Fruit fly (Drosophila melanogaster): ENCODE measurements around the gene CG5885.
A peak's percentile ranks its signal among the peaks of the same experiment; 100 is the strongest.

CG5885 gene

DNA sequence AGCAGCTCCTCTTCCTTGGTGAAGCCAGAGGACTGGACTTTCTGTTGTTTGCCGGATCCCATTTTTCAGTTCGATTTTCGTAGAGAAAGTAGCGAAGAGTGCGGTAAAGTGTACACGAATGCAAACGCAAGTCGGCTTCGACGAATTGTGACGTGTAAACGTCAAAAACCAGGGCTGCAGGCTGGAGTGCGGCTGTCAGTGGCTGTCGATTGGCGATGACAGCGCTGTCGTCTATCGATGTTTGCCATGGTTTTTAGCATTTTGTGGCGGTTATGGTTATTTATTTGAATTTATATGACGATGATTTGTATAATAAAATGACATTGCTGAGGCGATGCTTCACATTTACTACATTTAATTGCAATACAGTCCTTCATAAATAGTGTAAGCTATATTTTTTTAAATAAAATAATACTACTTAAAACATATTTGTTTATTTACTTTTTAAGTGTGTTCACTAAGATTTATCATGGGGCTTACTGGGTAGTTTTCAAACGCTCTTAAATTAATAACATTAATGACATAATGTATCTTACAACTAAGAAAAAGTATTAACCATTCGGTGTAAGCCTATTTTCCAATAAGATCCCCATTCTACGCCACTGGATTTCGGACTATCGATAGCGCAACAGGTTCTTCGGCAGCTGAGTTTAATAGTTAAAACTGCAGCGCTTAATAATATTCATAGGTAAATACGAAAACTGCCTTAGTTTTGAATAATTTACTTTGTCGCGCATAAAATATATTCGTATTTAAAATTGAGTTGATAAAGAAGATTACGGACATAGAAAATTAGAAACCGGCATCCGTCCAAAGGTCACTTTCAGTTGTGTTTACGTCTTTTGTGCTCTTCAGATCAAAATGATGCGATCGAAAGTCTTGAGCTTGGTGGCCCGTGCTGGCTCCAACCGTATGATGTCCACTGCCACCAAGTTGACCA, at the start of gene CG5885, which contains the start of gene CG4598:
CG5885 (minus strand) TSS at position 311 of the 940 bp plus-strand sequence.
CG4598 (plus strand) TSS at position 599 of the 940 bp plus-strand sequence.
- TF ChIP-seq Blimp-1 (GFP tag; optimal IDR thresholded peaks at IDR 0.05) (peak; percentile 50), CG3919 (GFP tag; optimal IDR thresholded peaks at IDR 0.05) (peak; percentile 76), CG8119 (GFP tag; IDR thresholded peaks at IDR 0.05) (peak; percentile 73), dac (GFP tag; optimal IDR thresholded peaks at IDR 0.05) (peak; percentile 33), CG6792 (GFP tag; optimal IDR thresholded peaks at IDR 0.05) (peak; percentile 73), OdsH (GFP tag; optimal IDR thresholded peaks at IDR 0.05) (peak; percentile 79), Eip75B (GFP tag; optimal IDR thresholded peaks at IDR 0.05) (peak; percentile 75), ss (GFP tag; optimal IDR thresholded peaks at IDR 0.05) (peak; percentile 83 to 86), CG6854 (GFP tag; optimal IDR thresholded peaks at IDR 0.05) (peak; percentile 7), Hr4 (GFP tag; optimal IDR thresholded peaks at IDR 0.05) (peak; percentile 89), CG7368 (GFP tag; optimal IDR thresholded peaks at IDR 0.05) (peak; percentile 50), achi (GFP tag; optimal IDR thresholded peaks at IDR 0.05) (peak; percentile 100), CG6163 (GFP tag; IDR thresholded peaks at IDR 0.05) (peak; percentile 76), Sox102F (GFP tag; optimal IDR thresholded peaks at IDR 0.05) (peak; percentile 71), CG11294 (GFP tag; IDR thresholded peaks at IDR 0.05) (peak; percentile 29; the same call in 1 of the 2 replicates), CG11902 (GFP tag; optimal IDR thresholded peaks at IDR 0.05) (peak; percentile 15), CG4318 (GFP tag; optimal IDR thresholded peaks at IDR 0.05) (peak; percentile 8), vri (GFP tag; optimal IDR thresholded peaks at IDR 0.05) (peak; percentile 54), CG6808 (GFP tag; optimal IDR thresholded peaks at IDR 0.05) (peak; percentile 79), CG11762 (GFP tag; optimal IDR thresholded peaks at IDR 0.05; ENCODE audit: insufficient read depth) (peak; percentile 47), CG8632 (GFP tag; optimal IDR thresholded peaks at IDR 0.05) (peak; percentile 62), topi (GFP tag; optimal IDR thresholded peaks at IDR 0.05) (peak; percentile 46), Eip93F (GFP tag; optimal IDR thresholded peaks at IDR 0.05) (peak; percentile 88), cyc (GFP tag; optimal IDR thresholded peaks at IDR 0.05) (peak; percentile 55), esn (GFP tag; optimal IDR thresholded peaks at IDR 0.05) (peak; percentile 82), net (GFP tag; optimal IDR thresholded peaks at IDR 0.05) (peak; percentile 87), CG8319 (GFP tag; optimal IDR thresholded peaks at IDR 0.05) (peak; percentile 48), Sox14 (GFP tag; optimal IDR thresholded peaks at IDR 0.05) (peak; percentile 67), Hr38 (GFP tag; optimal IDR thresholded peaks at IDR 0.05) (peak; percentile 7), salr (GFP tag; optimal IDR thresholded peaks at IDR 0.05) (peak in 1 of 2 experiments; percentile 79), CG31627 (GFP tag; optimal IDR thresholded peaks at IDR 0.05) (peak; percentile 57), Sox15 (GFP tag; optimal IDR thresholded peaks at IDR 0.05) (peak; percentile 56), svp (GFP tag) (peak; percentile 76), CG10631 (GFP tag; optimal IDR thresholded peaks at IDR 0.05) (peak; percentile 84), lz (GFP tag; optimal IDR thresholded peaks at IDR 0.05) (peak; percentile 77), CG10669 (GFP tag; optimal IDR thresholded peaks at IDR 0.05) (peak; percentile 53), dsx (GFP tag; optimal IDR thresholded peaks at IDR 0.05; ENCODE audit: poor library complexity, severe bottlenecking) (peak; percentile 35), Smox (GFP tag; optimal IDR thresholded peaks at IDR 0.05) (peak; percentile 76), CG15336 (GFP tag; IDR thresholded peaks at IDR 0.05) (no peak; the same call in none of the 2 replicates), fd85E (GFP tag; optimal IDR thresholded peaks at IDR 0.05) (no peak), Ets21C (GFP tag; optimal IDR thresholded peaks at IDR 0.05) (peak; percentile 57), acj6 (GFP tag; optimal IDR thresholded peaks at IDR 0.05) (peak; percentile 76), Met (GFP tag; optimal IDR thresholded peaks at IDR 0.05) (peak; percentile 80), Ets96B (tag; optimal IDR thresholded peaks at IDR 0.05) (peak; percentile 58), CG9139 (GFP tag; optimal IDR thresholded peaks at IDR 0.05) (peak; percentile 85), Hr39 (GFP tag; optimal IDR thresholded peaks at IDR 0.05) (peak; percentile 75), Eip78C (GFP tag) (peak; percentile 84), CG1621 (tag; optimal IDR thresholded peaks at IDR 0.05) (peak; percentile 21), fkh (GFP tag; optimal IDR thresholded peaks at IDR 0.05) (peak; percentile 45)

Measured in whole organism, prepupa.